Worm (Caenorhabditis elegans) whole organism, L1 larva: ENCODE measurements around the gene fbxb-77.

Experiments used
- C04F5.9 ChIP-seq: sonication (generic microtip); optimal IDR thresholded peaks from 2 replicates; lab custom pipeline; 2016; ENCODE audit warnings: missing genetic modification characterization, missing compliant biosample characterization
- F16B12.6 ChIP-seq: fragments of 150-350 bp; optimal IDR thresholded peaks from 2 replicates; lab custom pipeline; 2014; ENCODE audit warnings: missing biosample characterization, missing genetic modification characterization
- aha-1 ChIP-seq: fragments of 150-350 bp; optimal IDR thresholded peaks from 2 replicates; lab custom pipeline; 2014; ENCODE audit warnings: missing biosample characterization, missing genetic modification characterization
- aly-2 ChIP-seq: fragments of 150-350 bp; optimal IDR thresholded peaks from 2 replicates; lab custom pipeline; 2014; ENCODE audit warnings: missing biosample characterization, missing genetic modification characterization
- ceh-8 ChIP-seq: fragments of 200-800 bp; sonication (Bioruptor generic); optimal IDR thresholded peaks from 2 replicates; lab custom pipeline; 2018; ENCODE audit warnings: mild to moderate bottlenecking, missing genetic modification characterization, moderate library complexity, missing compliant biosample characterization
- ceh-82 ChIP-seq, 3 experiments: fragments of 150-350 bp in 1 of 3; sonication (generic microtip) in 2 of 3; optimal IDR thresholded peaks; 2 replicates each; lab custom pipeline; 2014 to 2017; ENCODE audit warnings: missing biosample characterization in 3 of 3, missing genetic modification characterization in 3 of 3
- ceh-88 ChIP-seq: fragments of 200-800 bp; sonication (Bioruptor generic); IDR thresholded peaks from 2 replicates; pipeline ENCODE4 v1.3.6; 2022; ENCODE audit warnings: missing genetic modification characterization, missing compliant biosample characterization
- ces-1 ChIP-seq: fragments of 150-350 bp; optimal IDR thresholded peaks from 2 replicates; lab custom pipeline; 2014; ENCODE audit warnings: missing biosample characterization, missing genetic modification reagents, missing genetic modification characterization
- dpl-1 ChIP-seq, 3 experiments: fragments of 150-350 bp in 2 of 3; sonication (generic microtip) in 1 of 3; optimal IDR thresholded peaks; 2 replicates each; lab custom pipeline; 2014 to 2017; ENCODE audit warnings: missing biosample characterization in 3 of 3, missing genetic modification characterization in 3 of 3, missing genetic modification reagents in 3 of 3
- dsc-1 ChIP-seq: sonication (generic microtip); optimal IDR thresholded peaks from 2 replicates; lab custom pipeline; 2016; ENCODE audit warnings: mild to moderate bottlenecking, missing genetic modification characterization, missing compliant biosample characterization
- efl-1 ChIP-seq, 4 experiments: fragments of 150-350 bp; optimal IDR thresholded peaks in 3 of 4; peaks in 1 of 4; 1 replicate in 1 of 4; 2 replicates in 3 of 4; lab custom pipeline; 2014; ENCODE audit warnings: missing biosample characterization in 2 of 4, missing genetic modification characterization in 2 of 4, missing genetic modification reagents in 2 of 4
- elt-2 ChIP-seq: sonication (generic microtip); optimal IDR thresholded peaks from 2 replicates; lab custom pipeline; 2016; ENCODE audit warnings: missing genetic modification characterization, mild to moderate bottlenecking, inconsistent platforms, missing compliant biosample characterization, missing genetic modification reagents
- fkh-10 ChIP-seq: sonication (generic microtip); optimal IDR thresholded peaks from 2 replicates; lab custom pipeline; 2017; ENCODE audit warnings: missing biosample characterization, missing genetic modification reagents, missing genetic modification characterization
- fkh-4 ChIP-seq: sonication (generic microtip); optimal IDR thresholded peaks from 2 replicates; lab custom pipeline; 2016; ENCODE audit warnings: missing compliant biosample characterization, missing genetic modification characterization, borderline replicate concordance
- fkh-8 ChIP-seq: sonication (generic microtip); optimal IDR thresholded peaks from 2 replicates; lab custom pipeline; 2016; ENCODE audit warnings: mild to moderate bottlenecking, missing genetic modification characterization, missing compliant biosample characterization
- grh-1 ChIP-seq: fragments of 200-800 bp; sonication (Bioruptor generic); IDR thresholded peaks from 2 replicates; pipeline ENCODE4 v1.3.6; 2022; ENCODE audit warnings: missing genetic modification reagents, missing genetic modification characterization, missing compliant biosample characterization
- hlh-17 ChIP-seq: fragments of 200-800 bp; sonication (Bioruptor generic); optimal IDR thresholded peaks from 2 replicates; lab custom pipeline; 2018; ENCODE audit warnings: missing genetic modification characterization, mild to moderate bottlenecking, missing compliant biosample characterization, moderate library complexity, borderline replicate concordance
- hlh-4 ChIP-seq: sonication (generic microtip); optimal IDR thresholded peaks from 2 replicates; lab custom pipeline; 2016; ENCODE audit warnings: mild to moderate bottlenecking, missing genetic modification characterization, missing compliant biosample characterization
- hpl-2 ChIP-seq: fragments of 150-350 bp; optimal IDR thresholded peaks from 2 replicates; lab custom pipeline; 2014; ENCODE audit warnings: missing biosample characterization, missing genetic modification reagents, missing genetic modification characterization
- irx-1 ChIP-seq: sonication (generic microtip); optimal IDR thresholded peaks from 2 replicates; lab custom pipeline; 2016; ENCODE audit warnings: missing genetic modification characterization, missing compliant biosample characterization
- jun-1 ChIP-seq: fragments of 150-350 bp; optimal IDR thresholded peaks from 2 replicates; lab custom pipeline; 2014; ENCODE audit warnings: missing biosample characterization, missing genetic modification reagents, missing genetic modification characterization
- lin-13 ChIP-seq: fragments of 150-350 bp; optimal IDR thresholded peaks from 2 replicates; lab custom pipeline; 2014; ENCODE audit warnings: missing biosample characterization, missing genetic modification reagents, missing genetic modification characterization
- lin-14 ChIP-seq: fragments of 200-800 bp; sonication (Bioruptor generic); optimal IDR thresholded peaks from 2 replicates; lab custom pipeline; 2018; ENCODE audit warnings: mild to moderate bottlenecking, missing genetic modification characterization, moderate library complexity, missing compliant biosample characterization
- lsy-2 ChIP-seq, 2 experiments: fragments of 150-350 bp; optimal IDR thresholded peaks; 2 replicates each; lab custom pipeline; 2014; ENCODE audit warnings: missing biosample characterization in 2 of 2, missing genetic modification characterization in 2 of 2
- mdl-1 ChIP-seq, 2 experiments: fragments of 150-350 bp; optimal IDR thresholded peaks; 2 replicates each; lab custom pipeline; 2014 to 2017; ENCODE audit warnings: missing biosample characterization in 2 of 2, missing genetic modification characterization in 2 of 2, inconsistent platforms in 1 of 2
- mef-2 ChIP-seq: fragments of 150-350 bp; optimal IDR thresholded peaks from 2 replicates; lab custom pipeline; 2014; ENCODE audit warnings: missing biosample characterization, missing genetic modification characterization
- mep-1 ChIP-seq: fragments of 150-350 bp; optimal IDR thresholded peaks from 2 replicates; lab custom pipeline; 2014; ENCODE audit warnings: missing biosample characterization, missing genetic modification characterization
- nhr-11 ChIP-seq: fragments of 150-350 bp; optimal IDR thresholded peaks from 2 replicates; lab custom pipeline; 2014; ENCODE audit warnings: missing biosample characterization, missing genetic modification characterization
- nhr-12 ChIP-seq: sonication (generic microtip); optimal IDR thresholded peaks from 2 replicates; lab custom pipeline; 2017; ENCODE audit warnings: missing biosample characterization, missing genetic modification characterization
- nhr-20 ChIP-seq: sonication (generic microtip); optimal IDR thresholded peaks from 2 replicates; lab custom pipeline; 2016; ENCODE audit warnings: mild to moderate bottlenecking, missing genetic modification characterization, missing compliant biosample characterization
- nhr-237 ChIP-seq: fragments of 150-350 bp; optimal IDR thresholded peaks from 2 replicates; lab custom pipeline; 2014; ENCODE audit warnings: missing biosample characterization, missing genetic modification characterization
- nhr-28 ChIP-seq: fragments of 150-350 bp; optimal IDR thresholded peaks from 2 replicates; lab custom pipeline; 2014; ENCODE audit warnings: missing biosample characterization, missing genetic modification characterization
- nhr-71 ChIP-seq: sonication (generic microtip); optimal IDR thresholded peaks from 2 replicates; lab custom pipeline; 2016; ENCODE audit warnings: mild to moderate bottlenecking, missing genetic modification characterization, moderate library complexity, missing compliant biosample characterization
- nhr-76 ChIP-seq: sonication (generic microtip); optimal IDR thresholded peaks from 2 replicates; lab custom pipeline; 2017; ENCODE audit warnings: missing biosample characterization, missing genetic modification characterization
- nhr-84 ChIP-seq: sonication (generic microtip); optimal IDR thresholded peaks from 2 replicates; lab custom pipeline; 2017; ENCODE audit warnings: missing biosample characterization, missing genetic modification characterization
- nhr-85 ChIP-seq: sonication (generic microtip); peaks from one replicate; lab custom pipeline; 2016; ENCODE audit warnings: missing genetic modification characterization, inconsistent platforms, missing compliant biosample characterization
- nhr-90 ChIP-seq: sonication (generic microtip); optimal IDR thresholded peaks from 2 replicates; lab custom pipeline; 2016; ENCODE audit warnings: mild to moderate bottlenecking, missing genetic modification characterization, missing compliant biosample characterization; ENCODE audit not compliant: poor library complexity
- pag-3 ChIP-seq: sonication (generic microtip); optimal IDR thresholded peaks from 2 replicates; lab custom pipeline; 2017; ENCODE audit warnings: missing genetic modification characterization, mild to moderate bottlenecking, missing compliant biosample characterization, antibody characterized with exemption, borderline replicate concordance; ENCODE audit not compliant: insufficient read depth
- pqm-1 ChIP-seq: sonication (generic microtip); optimal IDR thresholded peaks from 3 replicates; lab custom pipeline; 2017; ENCODE audit warnings: missing biosample characterization, missing genetic modification characterization
- rnt-1 ChIP-seq: sonication (generic microtip); optimal IDR thresholded peaks from 2 replicates; lab custom pipeline; 2016; ENCODE audit warnings: mild to moderate bottlenecking, missing genetic modification characterization, moderate library complexity, missing compliant biosample characterization
- skn-1 ChIP-seq: fragments of 150-350 bp; optimal IDR thresholded peaks from 2 replicates; lab custom pipeline; 2014; ENCODE audit warnings: missing biosample characterization, missing genetic modification characterization
- sup-37 ChIP-seq: fragments of 200-800 bp; sonication (Bioruptor generic); optimal IDR thresholded peaks from 2 replicates; lab custom pipeline; 2018; ENCODE audit warnings: mild to moderate bottlenecking, missing genetic modification characterization, missing compliant biosample characterization
- swsn-7 ChIP-seq: sonication (generic microtip); optimal IDR thresholded peaks from 2 replicates; lab custom pipeline; 2016; ENCODE audit warnings: missing genetic modification characterization, missing compliant biosample characterization
- tlp-1 ChIP-seq: fragments of 150-350 bp; optimal IDR thresholded peaks from 2 replicates; lab custom pipeline; 2014; ENCODE audit warnings: missing biosample characterization, missing genetic modification characterization
- unc-130 ChIP-seq: fragments of 150-350 bp; optimal IDR thresholded peaks from 2 replicates; lab custom pipeline; 2017; ENCODE audit warnings: missing biosample characterization, missing genetic modification characterization, inconsistent platforms
- unc-86 ChIP-seq: sonication (generic microtip); optimal IDR thresholded peaks from 2 replicates; lab custom pipeline; 2016; ENCODE audit warnings: missing genetic modification characterization, missing compliant biosample characterization
- vab-15 ChIP-seq: sonication (generic microtip); optimal IDR thresholded peaks from 2 replicates; lab custom pipeline; 2017; ENCODE audit warnings: missing genotype, mild to moderate bottlenecking, missing genetic modification characterization, missing compliant biosample characterization
- zip-4 ChIP-seq: fragments of 200-800 bp; sonication (Bioruptor generic); optimal IDR thresholded peaks from 2 replicates; lab custom pipeline; 2018; ENCODE audit warnings: mild to moderate bottlenecking, missing genetic modification characterization, moderate library complexity, missing compliant biosample characterization

Gene fbxb-77

DNA sequence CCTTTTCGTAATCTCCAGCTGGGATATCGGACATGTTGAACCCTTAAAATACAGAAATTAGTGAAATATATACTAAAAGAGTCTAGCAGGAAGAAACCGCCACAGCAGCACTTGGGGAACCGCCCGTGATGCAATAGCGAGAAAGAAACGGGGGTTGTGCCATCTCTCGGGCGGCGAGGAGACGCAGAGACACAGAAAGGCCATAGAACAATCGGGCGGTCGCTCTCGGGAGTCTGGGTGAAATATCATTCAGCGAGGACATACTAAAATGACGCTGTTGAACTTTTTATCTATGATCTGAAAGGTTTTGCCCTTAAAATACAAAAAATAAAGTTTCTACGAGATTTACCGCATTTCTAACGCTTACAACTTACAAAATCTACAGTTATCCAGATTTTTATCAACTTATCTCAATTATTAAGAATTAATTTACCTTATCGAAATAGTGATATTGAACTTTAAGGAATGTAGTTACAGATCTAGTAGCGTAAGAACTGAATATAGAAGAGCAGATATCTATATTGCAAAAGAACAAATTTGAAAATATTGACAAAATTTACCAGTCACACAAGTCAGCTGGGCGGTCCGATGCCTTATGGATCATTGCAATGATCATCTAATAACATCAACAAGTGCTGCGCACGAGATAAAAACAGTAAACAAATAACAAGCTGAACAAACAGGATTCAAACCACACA is 7.4 kb downstream of the fbxb-77 start, which contains the start of gene cyc-2.1 (continued):
- TF ChIP-seq fkh-8 (tag; lab: Kevin White, UChicago) (peak; percentile 71), tlp-1 (no peak), dpl-1 (GFP tag; optimal IDR thresholded peaks at IDR 0.05; lab: Kevin White, UChicago) (peak in 2 of 3 experiments; percentile 34), dsc-1 (tag; lab: Kevin White, UChicago) (peak; percentile 21), rnt-1 (tag; lab: Kevin White, UChicago) (peak; percentile 59), zip-4 (GFP tag; lab: Kevin White, UChicago) (no peak), ces-1 (GFP tag; lab: Kevin White, UChicago) (no peak), nhr-90 (tag; lab: Kevin White, UChicago) (peak; percentile 37), sup-37 (no peak), lin-14 (peak; percentile 83), lsy-2 (tag; optimal IDR thresholded peaks at IDR 0.05; lab: Kevin White, UChicago) (peak; percentile 80 to 91), irx-1 (no peak), fkh-10 (GFP tag; lab: Kevin White, UChicago) (no peak), mdl-1 (tag; optimal IDR thresholded peaks at IDR 0.05; lab: Kevin White, UChicago) (peak in 1 of 2 experiments; percentile 37), lin-13 (GFP tag; lab: Kevin White, UChicago) (peak; percentile 36), nhr-84 (tag; lab: Kevin White, UChicago) (no peak), mef-2 (tag; lab: Kevin White, UChicago) (no peak), efl-1 (optimal IDR thresholded peaks at IDR 0.05; lab: Kevin White, UChicago) (peak; percentile 28 to 49), efl-1 (GFP tag; optimal IDR thresholded peaks at IDR 0.05 in 1 of 2; lab: Kevin White, UChicago) (peak; percentile 17 to 86), F16B12.6 (no peak), ceh-82 (tag; optimal IDR thresholded peaks at IDR 0.05; lab: Kevin White, UChicago) (peak in 1 of 3 experiments; percentile 48), nhr-11 (tag; lab: Kevin White, UChicago) (no peak), C04F5.9 (no peak), jun-1 (tag; lab: Kevin White, UChicago) (no peak), fkh-4 (no peak), elt-2 (peak; percentile 28), ceh-88 (GFP tag; lab: Robert Waterston, UW) (no peak), nhr-71 (tag; lab: Kevin White, UChicago) (peak; percentile 71), nhr-12 (tag; lab: Kevin White, UChicago) (no peak), grh-1 (GFP tag; lab: Robert Waterston, UW) (no peak), hpl-2 (GFP tag; lab: Kevin White, UChicago) (peak; percentile 26), skn-1 (tag; lab: Kevin White, UChicago) (peak; percentile 29)

DNA sequence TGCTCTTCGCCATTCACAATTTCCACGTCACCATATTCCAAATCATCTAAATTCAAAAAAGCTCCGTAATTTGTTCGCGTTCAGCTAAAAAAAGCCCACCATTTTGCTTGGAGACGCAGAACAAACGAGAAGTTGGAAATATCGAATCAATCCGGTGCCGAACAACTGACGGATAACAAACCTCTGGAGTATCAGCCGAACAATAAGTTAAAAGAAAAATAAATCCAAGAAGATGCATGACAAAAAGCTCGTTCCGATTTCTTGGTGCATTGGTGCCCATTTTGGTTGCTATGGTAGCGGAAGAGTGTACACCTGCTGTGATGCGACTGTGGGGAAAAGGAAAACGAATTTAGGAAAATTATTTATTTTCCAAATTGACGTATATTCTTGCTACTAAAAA is 8.4 kb downstream of the fbxb-77 start, which contains the start of gene tctn-1:
Gene tctn-1 (minus strand): TSS at position 280 of the 400 bp plus-strand sequence.
- TF ChIP-seq mep-1 (tag; lab: Kevin White, UChicago), result no peak
- peak; percentile 43 to 51 for TF ChIP-seq lsy-2 (tag; optimal IDR thresholded peaks at IDR 0.05; lab: Kevin White, UChicago)
- no peak for TF ChIP-seq nhr-237 (tag; lab: Kevin White, UChicago)
- TF ChIP-seq lin-14, result no peak
- no peak for TF ChIP-seq dsc-1 (tag; lab: Kevin White, UChicago)
- TF ChIP-seq nhr-76 (tag; lab: Kevin White, UChicago), result no peak
- TF ChIP-seq aha-1, result no peak
- TF ChIP-seq ceh-8 (GFP tag; lab: Kevin White, UChicago), result no peak
- TF ChIP-seq pag-3 (tag; lab: Kevin White, UChicago), result no peak
- TF ChIP-seq vab-15 (tag; lab: Kevin White, UChicago), result no peak
- no peak for TF ChIP-seq nhr-90 (tag; lab: Kevin White, UChicago)
- peak; percentile 2 for TF ChIP-seq swsn-7 (tag; lab: Kevin White, UChicago)
- no peak for TF ChIP-seq aly-2
- peak; percentile 22 for TF ChIP-seq unc-130
- no peak for TF ChIP-seq ceh-88 (GFP tag; lab: Robert Waterston, UW)
- no peak for TF ChIP-seq grh-1 (GFP tag; lab: Robert Waterston, UW)
- TF ChIP-seq nhr-71 (tag; lab: Kevin White, UChicago), result peak; percentile 50
- TF ChIP-seq nhr-85 (tag; lab: Kevin White, UChicago), result peak; percentile 55
- no peak for TF ChIP-seq C04F5.9
- TF ChIP-seq hlh-4 (tag; lab: Kevin White, UChicago), result no peak
- TF ChIP-seq unc-86 (tag; lab: Kevin White, UChicago), result no peak
- TF ChIP-seq pqm-1, result no peak
- TF ChIP-seq nhr-20, result peak; percentile 20
- TF ChIP-seq jun-1 (tag; lab: Kevin White, UChicago), result no peak
- no peak for TF ChIP-seq zip-4 (GFP tag; lab: Kevin White, UChicago)
- TF ChIP-seq nhr-28 (tag; lab: Kevin White, UChicago), result no peak
- TF ChIP-seq rnt-1 (tag; lab: Kevin White, UChicago), result peak; percentile 63
- TF ChIP-seq hlh-17 (GFP tag; lab: Kevin White, UChicago), result no peak
- TF ChIP-seq efl-1 (optimal IDR thresholded peaks at IDR 0.05; lab: Kevin White, UChicago), result no peak
- TF ChIP-seq efl-1 (GFP tag; optimal IDR thresholded peaks at IDR 0.05 in 1 of 2; lab: Kevin White, UChicago), result peak in 1 of 2 experiments; percentile 35
